Fruit fly (Drosophila melanogaster) whole organism, embryonic: ENCODE measurements around the gene mwh.
A peak's percentile ranks its signal among the peaks of the same experiment; 100 is the strongest.

Experiments used
- Atf3 ChIP-seq: fragments of 200-800 bp; sonication (Bioruptor generic); optimal IDR thresholded peaks from 3 replicates; lab custom pipeline; 2016; ENCODE audit warnings: missing biosample characterization, missing genetic modification characterization
- Bdp1 ChIP-seq: fragments of 200-800 bp; sonication (Bioruptor generic); optimal IDR thresholded peaks from 3 replicates; lab custom pipeline; 2016; ENCODE audit warnings: missing biosample characterization, missing genetic modification characterization
- CG11093 ChIP-seq: fragments of 200-800 bp; sonication (Bioruptor generic); IDR thresholded peaks from 3 replicates; pipeline ENCODE4 v1.3.6; 2022; ENCODE audit warnings: missing biosample characterization, missing genetic modification characterization
- CG12104 ChIP-seq: fragments of 200-800 bp; sonication (Bioruptor generic); optimal IDR thresholded peaks from 3 replicates; lab custom pipeline; 2016; ENCODE audit warnings: missing biosample characterization, missing genetic modification characterization
- CG12155 ChIP-seq: fragments of 200-800 bp; sonication (Bioruptor generic); optimal IDR thresholded peaks from 3 replicates; lab custom pipeline; 2016; ENCODE audit warnings: missing biosample characterization, missing genetic modification characterization
- CG13123 ChIP-seq: fragments of 200-800 bp; sonication (Bioruptor generic); optimal IDR thresholded peaks from 2 replicates; lab custom pipeline; 2016; ENCODE audit warnings: missing biosample characterization, missing genetic modification characterization
- CG13296 ChIP-seq: fragments of 200-800 bp; sonication (Bioruptor generic); optimal IDR thresholded peaks from 3 replicates; lab custom pipeline; 2018; ENCODE audit warnings: missing biosample characterization, mild to moderate bottlenecking, missing genetic modification characterization
- CG15269 ChIP-seq: fragments of 200-800 bp; sonication (Bioruptor generic); optimal IDR thresholded peaks from 2 replicates; lab custom pipeline; 2018; ENCODE audit warnings: missing biosample characterization, mild to moderate bottlenecking, missing genetic modification characterization, moderate library complexity
- CG15696 ChIP-seq: fragments of 200-800 bp; sonication (Bioruptor generic); optimal IDR thresholded peaks from 2 replicates; lab custom pipeline; 2019; ENCODE audit warnings: missing biosample characterization, mild to moderate bottlenecking, missing genetic modification characterization, moderate library complexity
- CG17829 ChIP-seq: fragments of 200-800 bp; optimal IDR thresholded peaks from 2 replicates; lab custom pipeline; 2019; ENCODE audit warnings: missing biosample characterization, mild to moderate bottlenecking, missing genetic modification characterization, moderate library complexity
- CG18011 ChIP-seq: fragments of 200-800 bp; sonication (Bioruptor generic); optimal IDR thresholded peaks from 2 replicates; lab custom pipeline; 2017; ENCODE audit warnings: missing biosample characterization, missing genetic modification characterization, mild to moderate bottlenecking, moderate library complexity, missing genotype
- CG18262 ChIP-seq: fragments of 200-800 bp; optimal IDR thresholded peaks from 3 replicates; lab custom pipeline; 2019; ENCODE audit warnings: missing biosample characterization, mild to moderate bottlenecking, missing genetic modification characterization, moderate library complexity
- CG2712 ChIP-seq: fragments of 200-800 bp; optimal IDR thresholded peaks from 3 replicates; lab custom pipeline; 2019; ENCODE audit warnings: missing biosample characterization, mild to moderate bottlenecking, missing genetic modification characterization, moderate library complexity
- CG4404 ChIP-seq: fragments of 200-800 bp; sonication (Bioruptor generic); IDR thresholded peaks from 2 replicates; pipeline ENCODE4 v1.3.6; 2022; ENCODE audit warnings: missing biosample characterization, missing genetic modification characterization
- CG4617 ChIP-seq: fragments of 200-800 bp; sonication (Bioruptor generic); optimal IDR thresholded peaks from 3 replicates; lab custom pipeline; 2016; ENCODE audit warnings: missing biosample characterization, missing genetic modification characterization, borderline replicate concordance
- CG4730 ChIP-seq: fragments of 200-800 bp; sonication (Bioruptor generic); IDR thresholded peaks from 2 replicates; pipeline ENCODE4 v1.3.6; 2022; ENCODE audit warnings: missing biosample characterization, missing genetic modification characterization
- CG4820 ChIP-seq: fragments of 200-800 bp; sonication (Bioruptor generic); optimal IDR thresholded peaks from 3 replicates; lab custom pipeline; 2016; ENCODE audit warnings: missing biosample characterization, missing genetic modification characterization
- CG6254 ChIP-seq: fragments of 200-800 bp; sonication (Bioruptor generic); optimal IDR thresholded peaks from 3 replicates; lab custom pipeline; 2017; ENCODE audit warnings: mild to moderate bottlenecking, missing biosample characterization, missing genetic modification reagents, missing genetic modification characterization
- CG9932 ChIP-seq: fragments of 200-800 bp; sonication (Bioruptor generic); IDR thresholded peaks from 2 replicates; pipeline ENCODE4 v1.3.6; 2022; ENCODE audit warnings: missing biosample characterization, missing genetic modification characterization
- D19A ChIP-seq: fragments of 200-800 bp; optimal IDR thresholded peaks from 3 replicates; lab custom pipeline; 2019; ENCODE audit warnings: missing biosample characterization, mild to moderate bottlenecking, missing genetic modification characterization, moderate library complexity
- Dek ChIP-seq: fragments of 200-800 bp; sonication (Bioruptor generic); optimal IDR thresholded peaks from 3 replicates; lab custom pipeline; 2019; ENCODE audit warnings: missing biosample characterization, mild to moderate bottlenecking, missing genetic modification characterization, moderate library complexity
- Doc3 ChIP-seq: fragments of 200-800 bp; sonication (Bioruptor generic); IDR thresholded peaks from 3 replicates; pipeline ENCODE4 v1.3.6; 2022; ENCODE audit warnings: missing biosample characterization, missing genetic modification characterization; ENCODE audit not compliant: partially characterized antibody
- H15 ChIP-seq: fragments of 200-800 bp; sonication (Bioruptor generic); IDR thresholded peaks from 3 replicates; pipeline ENCODE4 v1.3.6; 2022; ENCODE audit warnings: missing biosample characterization, missing genetic modification characterization
- HLH3B ChIP-seq: fragments of 200-800 bp; sonication (Bioruptor generic); IDR thresholded peaks from 2 replicates; pipeline ENCODE4 v1.3.6; 2022; ENCODE audit warnings: missing biosample characterization, missing genetic modification characterization
- MBD-R2 ChIP-seq: fragments of 200-800 bp; sonication (Bioruptor generic); IDR thresholded peaks from 2 replicates; pipeline ENCODE4 v1.3.6; 2022; ENCODE audit warnings: missing biosample characterization, missing genetic modification characterization
- MTF-1 ChIP-seq: fragments of 200-800 bp; sonication (Bioruptor generic); optimal IDR thresholded peaks from 2 replicates; lab custom pipeline; 2018; ENCODE audit warnings: missing biosample characterization, mild to moderate bottlenecking, missing genetic modification characterization, borderline replicate concordance
- Mad ChIP-seq: fragments of 200-800 bp; sonication (Bioruptor generic); optimal IDR thresholded peaks from 2 replicates; lab custom pipeline; 2016; ENCODE audit warnings: missing biosample characterization, missing genetic modification characterization
- Myb ChIP-seq: fragments of 200-800 bp; sonication (Bioruptor generic); optimal IDR thresholded peaks from 2 replicates; lab custom pipeline; 2016; ENCODE audit warnings: missing biosample characterization, missing genetic modification characterization
- NC2α ChIP-seq: fragments of 200-800 bp; sonication (Bioruptor generic); optimal IDR thresholded peaks from 2 replicates; lab custom pipeline; 2016; ENCODE audit warnings: missing biosample characterization, missing genetic modification characterization
- Oli ChIP-seq: fragments of 200-800 bp; sonication (Bioruptor generic); optimal IDR thresholded peaks from 2 replicates; lab custom pipeline; 2018; ENCODE audit warnings: missing biosample characterization, mild to moderate bottlenecking, missing genetic modification characterization, moderate library complexity
- bbx ChIP-seq: fragments of 200-800 bp; sonication (Bioruptor generic); IDR thresholded peaks from 2 replicates; pipeline ENCODE4 v1.3.6; 2022; ENCODE audit warnings: missing biosample characterization, missing genetic modification characterization; ENCODE audit not compliant: partially characterized antibody
- bigmax ChIP-seq: fragments of 200-800 bp; sonication (Bioruptor generic); optimal IDR thresholded peaks from 2 replicates; lab custom pipeline; 2018; ENCODE audit warnings: missing biosample characterization, mild to moderate bottlenecking, missing genetic modification characterization
- cad ChIP-seq: fragments of >200 bp; optimal IDR thresholded peaks from 2 replicates; lab custom pipeline; 2017; ENCODE audit warnings: missing biosample characterization, missing genetic modification characterization
- chm ChIP-seq: fragments of 200-800 bp; sonication (Bioruptor generic); IDR thresholded peaks from 2 replicates; pipeline ENCODE4 v1.3.6; 2022; ENCODE audit warnings: missing biosample characterization, missing genetic modification characterization
- dan ChIP-seq: fragments of 200-800 bp; sonication (Bioruptor generic); IDR thresholded peaks from 2 replicates; pipeline ENCODE4 v1.3.6; 2022; ENCODE audit warnings: missing biosample characterization, missing genetic modification characterization
- dmrt11E ChIP-seq: fragments of 200-800 bp; sonication (Bioruptor generic); optimal IDR thresholded peaks from 3 replicates; lab custom pipeline; 2018; ENCODE audit warnings: missing biosample characterization, mild to moderate bottlenecking, missing genetic modification characterization, moderate library complexity
- exex ChIP-seq: fragments of 200-800 bp; sonication (Bioruptor generic); optimal IDR thresholded peaks from 4 replicates; lab custom pipeline; 2018; ENCODE audit warnings: missing biosample characterization, mild to moderate bottlenecking, missing genetic modification characterization, moderate library complexity
- fu2 ChIP-seq: fragments of 200-800 bp; sonication (Bioruptor generic); optimal IDR thresholded peaks from 2 replicates; lab custom pipeline; 2016; ENCODE audit warnings: missing biosample characterization, missing genetic modification characterization
- grn ChIP-seq: fragments of 200-800 bp; sonication (Bioruptor generic); optimal IDR thresholded peaks from 3 replicates; lab custom pipeline; 2017; ENCODE audit warnings: missing biosample characterization, missing genetic modification characterization
- gsb ChIP-seq: fragments of 200-800 bp; sonication (Bioruptor generic); IDR thresholded peaks from 2 replicates; pipeline ENCODE4 v1.3.6; 2022; ENCODE audit warnings: missing biosample characterization, missing genetic modification characterization
- gsb-n ChIP-seq: fragments of 200-800 bp; sonication (Bioruptor generic); optimal IDR thresholded peaks from 3 replicates; lab custom pipeline; 2018; ENCODE audit warnings: missing biosample characterization, mild to moderate bottlenecking, missing genetic modification characterization
- h ChIP-seq: fragments of >200 bp; optimal IDR thresholded peaks from 2 replicates; lab custom pipeline; 2017
- nerfin-2 ChIP-seq: fragments of 200-800 bp; sonication (Bioruptor generic); IDR thresholded peaks from 2 replicates; pipeline ENCODE4 v1.3.6; 2022; ENCODE audit warnings: missing biosample characterization, missing genetic modification characterization; ENCODE audit not compliant: partially characterized antibody
- pb ChIP-seq: fragments of 200-800 bp; sonication (Bioruptor generic); optimal IDR thresholded peaks from 3 replicates; lab custom pipeline; 2016; ENCODE audit warnings: missing biosample characterization, missing genetic modification characterization
- pum ChIP-seq: fragments of 200-800 bp; sonication (Bioruptor generic); optimal IDR thresholded peaks from 2 replicates; lab custom pipeline; 2016; ENCODE audit warnings: missing biosample characterization, missing genetic modification characterization
- pzg ChIP-seq: fragments of 200-800 bp; sonication (Bioruptor generic); optimal IDR thresholded peaks from 3 replicates; lab custom pipeline; 2018; ENCODE audit warnings: missing biosample characterization, mild to moderate bottlenecking, missing genetic modification characterization, moderate library complexity
- sima ChIP-seq: fragments of 200-800 bp; sonication (Bioruptor generic); optimal IDR thresholded peaks from 2 replicates; lab custom pipeline; 2016; ENCODE audit warnings: missing biosample characterization, missing genetic modification characterization
- sug ChIP-seq: fragments of 200-800 bp; optimal IDR thresholded peaks from 2 replicates; lab custom pipeline; 2019; ENCODE audit warnings: missing biosample characterization, mild to moderate bottlenecking, missing genetic modification characterization, moderate library complexity
- zen2 ChIP-seq: fragments of 200-800 bp; sonication (Bioruptor generic); IDR thresholded peaks from 3 replicates; pipeline ENCODE4 v1.3.6; 2022; ENCODE audit warnings: missing biosample characterization, missing genetic modification characterization; ENCODE audit not compliant: partially characterized antibody

Gene mwh

DNA sequence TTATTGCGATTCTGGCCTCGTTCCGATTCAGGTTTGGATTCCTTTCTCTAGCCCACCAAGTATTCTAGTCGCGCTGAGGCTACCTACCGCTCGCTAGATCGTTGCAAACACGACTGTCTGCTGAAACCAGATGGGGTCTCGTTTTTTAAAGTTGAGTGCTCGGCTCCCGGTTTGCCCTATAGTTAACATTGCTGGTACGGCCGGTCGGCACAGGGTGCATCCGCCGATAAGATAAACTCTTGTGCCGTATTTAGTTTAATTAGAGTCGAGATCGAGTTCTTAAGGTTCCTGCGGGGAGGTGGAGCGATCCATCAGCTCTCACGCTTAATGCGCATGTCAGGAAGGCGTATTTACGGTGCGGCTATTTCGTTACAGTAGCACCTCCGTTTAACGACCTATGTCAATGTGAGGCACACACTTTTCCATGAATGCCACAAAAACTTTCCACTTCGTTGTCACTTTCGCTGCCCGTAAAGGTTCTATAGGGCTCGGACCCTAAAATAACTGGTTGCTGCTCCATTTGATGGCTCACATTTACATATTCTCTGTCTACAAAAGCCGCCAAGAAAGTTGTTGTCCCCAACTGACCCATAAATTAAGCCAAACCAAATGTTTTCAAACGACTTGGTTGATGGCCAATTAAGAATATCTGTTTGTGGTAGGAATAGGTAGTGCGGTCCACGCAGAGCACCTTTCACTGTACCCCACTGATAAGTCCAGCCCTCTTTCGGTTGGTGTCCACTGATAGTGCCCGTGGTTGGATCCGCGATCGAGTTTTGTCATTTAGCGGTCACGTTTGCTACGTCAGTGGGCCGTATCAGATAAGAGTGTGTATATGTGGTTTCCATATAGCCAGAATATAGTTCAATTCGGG, 4.3 kb downstream of the mwh start, which contains the start of gene CG9119 (continued):
- TF ChIP-seq CG4820 (GFP tag; lab: Kevin White, UChicago) = peak; percentile 33
- TF ChIP-seq CG11093 (GFP tag; lab: Robert Waterston, UW) = peak; percentile 51; the same call in 1 of the 3 replicates
- TF ChIP-seq CG4404 (GFP tag; lab: Robert Waterston, UW) = peak; percentile 63
- TF ChIP-seq nerfin-2 = no peak
- peak; percentile 61 for TF ChIP-seq CG13296
- TF ChIP-seq gsb-n = peak; percentile 66
- TF ChIP-seq CG13123 (GFP tag; lab: Kevin White, UChicago) = no peak
- TF ChIP-seq cad = no peak
- no peak for TF ChIP-seq gsb (GFP tag; lab: Robert Waterston, UW)
- TF ChIP-seq MBD-R2 (GFP tag; lab: Robert Waterston, UW) = no peak
- peak; percentile 16 for TF ChIP-seq dmrt11E (tag; lab: Kevin White, UChicago)
- TF ChIP-seq CG15269 (tag; lab: Kevin White, UChicago) = peak; percentile 75
- TF ChIP-seq sima (GFP tag; lab: Kevin White, UChicago) = no peak
- TF ChIP-seq dan (GFP tag; lab: Robert Waterston, UW) = no peak
- no peak for TF ChIP-seq CG4617 (GFP tag; lab: Kevin White, UChicago)
- TF ChIP-seq sug (tag; lab: Kevin White, UChicago) = peak; percentile 83
- TF ChIP-seq chm = peak; percentile 13; the same call in 1 of the 2 replicates
- TF ChIP-seq zen2 = no peak
- peak; percentile 88 for TF ChIP-seq CG6254 (GFP tag; lab: Kevin White, UChicago)
- TF ChIP-seq D19A (tag; lab: Kevin White, UChicago) = peak; percentile 56
- peak; percentile 65 for TF ChIP-seq Dek (tag; lab: Kevin White, UChicago)
- no peak for TF ChIP-seq bigmax (GFP tag; lab: Kevin White, UChicago)
- peak; percentile 66 for TF ChIP-seq CG2712
- no peak for TF ChIP-seq pzg (GFP tag; lab: Kevin White, UChicago)
- TF ChIP-seq Doc3 (GFP tag; lab: Robert Waterston, UW) = no peak
- 0 out of 2 replicates have a peak, but pooled peaks have one; percentile 36 for TF ChIP-seq CG4730 (GFP tag; lab: Robert Waterston, UW)
- TF ChIP-seq NC2α (GFP tag; lab: Kevin White, UChicago) = peak; percentile 21
- peak; percentile 74 for TF ChIP-seq CG18262 (tag; lab: Kevin White, UChicago)
- TF ChIP-seq Myb = peak; percentile 70
- peak; percentile 64 for TF ChIP-seq fu2
- TF ChIP-seq Mad = peak; percentile 30
- peak; percentile 51 for TF ChIP-seq pum (GFP tag; lab: Kevin White, UChicago)
- TF ChIP-seq HLH3B = peak; percentile 39; the same call in 1 of the 2 replicates
- peak; percentile 24 for TF ChIP-seq CG12104 (GFP tag; lab: Kevin White, UChicago)
- peak; percentile 56 for TF ChIP-seq CG12155
- peak; percentile 56; the same call in 1 of the 2 replicates for TF ChIP-seq CG9932 (GFP tag; lab: Robert Waterston, UW)
- peak; percentile 12 for TF ChIP-seq CG15696 (tag; lab: Kevin White, UChicago)
- 0 out of 3 replicates have a peak, but pooled peaks have one; percentile 12 for TF ChIP-seq H15 (GFP tag; lab: Robert Waterston, UW)
- TF ChIP-seq CG17829 (tag; lab: Kevin White, UChicago) = peak; percentile 52
- peak; percentile 72 for TF ChIP-seq Oli
- peak; percentile 67 for TF ChIP-seq pb (GFP tag; lab: Kevin White, UChicago)
- no peak for TF ChIP-seq bbx (GFP tag; lab: Robert Waterston, UW)
- peak; percentile 58 for TF ChIP-seq grn (GFP tag; lab: Kevin White, UChicago)
- TF ChIP-seq MTF-1 (GFP tag; lab: Kevin White, UChicago) = no peak
- TF ChIP-seq CG18011 (GFP tag; lab: Kevin White, UChicago) = no peak
- no peak for TF ChIP-seq Atf3 (GFP tag; lab: Kevin White, UChicago)
- peak; percentile 15 for TF ChIP-seq Bdp1 (GFP tag; lab: Kevin White, UChicago)
- peak; percentile 76 for TF ChIP-seq exex (tag; lab: Kevin White, UChicago)
- TF ChIP-seq h (lab: Kevin White, UChicago) = no peak
